Worm (Caenorhabditis elegans): Measurements from ENCODE around the gene nlp-45.

- TF ChIP-seq unc-62 (GFP tag; optimal IDR thresholded peaks at IDR 0.05): no peak
- TF ChIP-seq pqm-1 (tag; optimal IDR thresholded peaks at IDR 0.05): no peak
- TF ChIP-seq fkh-10 (GFP tag; optimal IDR thresholded peaks at IDR 0.05): no peak
- TF ChIP-seq F16B12.6 (tag; optimal IDR thresholded peaks at IDR 0.05): no peak
- TF ChIP-seq tbx-2 (tag; optimal IDR thresholded peaks at IDR 0.05): peak; percentile 5
- 0 out of 2 replicates have a peak, but pooled peaks have one; percentile 13 for TF ChIP-seq nhr-19 (GFP tag; conservative IDR thresholded peaks at IDR 0.05)
- no peak for TF ChIP-seq ets-5 (GFP tag; IDR thresholded peaks at IDR 0.05)
- TF ChIP-seq nhr-76 (tag; optimal IDR thresholded peaks at IDR 0.05): no peak
- TF ChIP-seq snu-23 (GFP tag; optimal IDR thresholded peaks at IDR 0.05): peak; percentile 63
- no peak for TF ChIP-seq lin-39 (tag; optimal IDR thresholded peaks at IDR 0.05)
- TF ChIP-seq ama-1 (optimal IDR thresholded peaks at IDR 0.05): no peak
- TF ChIP-seq sox-4 (tag; optimal IDR thresholded peaks at IDR 0.05): no peak
- TF ChIP-seq nhr-28 (tag; optimal IDR thresholded peaks at IDR 0.05): no peak
Measured at ce11 chrX:2317480-2317879, 20.6 kb downstream of the nlp-45 start.

Data from whole organism, L1 larva.